Fruit fly (Drosophila melanogaster): Measurements from ENCODE around the gene Tim8.
A peak's percentile ranks its signal among the peaks of the same experiment; 100 is the strongest.

Tim8 gene

dm6 chrX:11390625-11391363 lies 22.5 kb downstream of the Tim8 start:
- TF ChIP-seq rn (GFP tag; IDR thresholded peaks at IDR 0.05) = peak; percentile 78
- TF ChIP-seq EcR (GFP tag; optimal IDR thresholded peaks at IDR 0.05) = no peak
- peak; percentile 74 for TF ChIP-seq CG10348 (GFP tag; IDR thresholded peaks at IDR 0.05)
- TF ChIP-seq Ets98B (GFP tag; IDR thresholded peaks at IDR 0.05) = peak; percentile 93
- TF ChIP-seq CG34367 (tag; optimal IDR thresholded peaks at IDR 0.05) = peak; percentile 38
- TF ChIP-seq CG8159 (tag; optimal IDR thresholded peaks at IDR 0.05) = peak; percentile 50
- TF ChIP-seq Pif1A (GFP tag; optimal IDR thresholded peaks at IDR 0.05) = peak; percentile 58
- peak; percentile 88 for TF ChIP-seq CG32121 (GFP tag; IDR thresholded peaks at IDR 0.05)
- TF ChIP-seq CG9948 (tag; optimal IDR thresholded peaks at IDR 0.05) = peak; percentile 60
- peak; percentile 19 for TF ChIP-seq Snoo (tag; optimal IDR thresholded peaks at IDR 0.05)
- TF ChIP-seq CG14655 (GFP tag; optimal IDR thresholded peaks at IDR 0.05) = peak; percentile 89
- no peak for TF ChIP-seq D1 (tag; optimal IDR thresholded peaks at IDR 0.05)
- peak; percentile 94 for TF ChIP-seq CG4496 (GFP tag; IDR thresholded peaks at IDR 0.05)
- TF ChIP-seq Pif1B (GFP tag; optimal IDR thresholded peaks at IDR 0.05) = peak; percentile 69
- TF ChIP-seq gl (tag; optimal IDR thresholded peaks at IDR 0.05) = no peak
- peak; percentile 77 for TF ChIP-seq CG12605 (GFP tag; IDR thresholded peaks at IDR 0.05)
- peak; percentile 95 for TF ChIP-seq fd96Ca (GFP tag; IDR thresholded peaks at IDR 0.05)
- peak; percentile 46 for TF ChIP-seq CG17806 (tag; optimal IDR thresholded peaks at IDR 0.05)
- peak; percentile 43 for TF ChIP-seq CG15710 (tag; optimal IDR thresholded peaks at IDR 0.05)
- peak; percentile 81 for TF ChIP-seq CG8301 (tag; optimal IDR thresholded peaks at IDR 0.05)
- no peak for TF ChIP-seq CG13204 (GFP tag; optimal IDR thresholded peaks at IDR 0.05)

dm6 chrX:11391364-11391915 lies 23.2 kb downstream of the Tim8 start:
- 0 out of 3 replicates have a peak, but pooled peaks have one; percentile 7 for TF ChIP-seq fd96Ca (GFP tag; IDR thresholded peaks at IDR 0.05)
- no peak for TF ChIP-seq CG8159 (tag; optimal IDR thresholded peaks at IDR 0.05)

dm6 chrX:11393003-11393620 lies 24.9 kb downstream of the Tim8 start:
- TF ChIP-seq CG4496 (GFP tag; IDR thresholded peaks at IDR 0.05) (0 out of 3 replicates have a peak, but pooled peaks have one; percentile 11), CG32121 (GFP tag; IDR thresholded peaks at IDR 0.05) (peak; percentile 50; the same call in 1 of the 2 replicates), Pif1A (GFP tag; optimal IDR thresholded peaks at IDR 0.05) (no peak)

dm6 chrX:11404247-11404646 lies 36.0 kb downstream of the Tim8 start:
- TF ChIP-seq CG10348 (GFP tag; IDR thresholded peaks at IDR 0.05) = no peak
- no peak for TF ChIP-seq CG8159 (tag; optimal IDR thresholded peaks at IDR 0.05)

dm6 chrX:11409647-11410046 lies 41.4 kb downstream of the Tim8 start, which contains the start of gene CG15196:
TSS of gene CG15196 (plus strand) at chrX:11409947.
- no peak for TF ChIP-seq CG8159 (tag; optimal IDR thresholded peaks at IDR 0.05)
- TF ChIP-seq fd96Ca (GFP tag; IDR thresholded peaks at IDR 0.05) = no peak
- no peak for TF ChIP-seq D1 (tag; optimal IDR thresholded peaks at IDR 0.05)
- no peak for TF ChIP-seq gl (tag; optimal IDR thresholded peaks at IDR 0.05)
- TF ChIP-seq Ets98B (GFP tag; IDR thresholded peaks at IDR 0.05) = no peak
- no peak for TF ChIP-seq CG34367 (tag; optimal IDR thresholded peaks at IDR 0.05)
- no peak for TF ChIP-seq CG17806 (tag; optimal IDR thresholded peaks at IDR 0.05)
- TF ChIP-seq CG32121 (GFP tag; IDR thresholded peaks at IDR 0.05) = no peak
- no peak for TF ChIP-seq CG14655 (GFP tag; optimal IDR thresholded peaks at IDR 0.05)
- no peak for TF ChIP-seq CG15710 (tag; optimal IDR thresholded peaks at IDR 0.05)
- TF ChIP-seq CG9948 (tag; optimal IDR thresholded peaks at IDR 0.05) = no peak
- no peak for TF ChIP-seq CG4496 (GFP tag; IDR thresholded peaks at IDR 0.05)

dm6 chrX:11413090-11413489 lies 44.8 kb downstream of the Tim8 start, which contains the start of gene Gr10b:
TSS of gene Gr10b (minus strand) at chrX:11413190.
- TF ChIP-seq CG34367 (tag; optimal IDR thresholded peaks at IDR 0.05) (no peak), CG8159 (tag; optimal IDR thresholded peaks at IDR 0.05) (no peak), CG10348 (GFP tag; IDR thresholded peaks at IDR 0.05) (no peak), Pif1A (GFP tag; optimal IDR thresholded peaks at IDR 0.05) (no peak), EcR (GFP tag; optimal IDR thresholded peaks at IDR 0.05) (no peak), fd96Ca (GFP tag; IDR thresholded peaks at IDR 0.05) (no peak), Snoo (tag; optimal IDR thresholded peaks at IDR 0.05) (no peak), CG8301 (tag; optimal IDR thresholded peaks at IDR 0.05) (no peak), D1 (tag; optimal IDR thresholded peaks at IDR 0.05) (no peak), CG17806 (tag; optimal IDR thresholded peaks at IDR 0.05) (no peak)

dm6 chrX:11417322-11417721 lies 49.1 kb downstream of the Tim8 start, which contains the start of the genes Gr10a and Or10a:
TSS of gene Gr10a (minus strand) at chrX:11417422.
TSS of gene Or10a (minus strand) at chrX:11417422.
- TF ChIP-seq D1 (tag; optimal IDR thresholded peaks at IDR 0.05) = no peak
- TF ChIP-seq CG32121 (GFP tag; IDR thresholded peaks at IDR 0.05) = no peak
- no peak for TF ChIP-seq CG9948 (tag; optimal IDR thresholded peaks at IDR 0.05)
- no peak for TF ChIP-seq CG13204 (GFP tag; optimal IDR thresholded peaks at IDR 0.05)
- TF ChIP-seq Snoo (tag; optimal IDR thresholded peaks at IDR 0.05) = no peak
- no peak for TF ChIP-seq CG17806 (tag; optimal IDR thresholded peaks at IDR 0.05)
- TF ChIP-seq rn (GFP tag; IDR thresholded peaks at IDR 0.05) = no peak
